Fruit fly (Drosophila melanogaster) whole organism, embryonic: Measurements from ENCODE around the gene CG12171.

ENCODE experiments used
- BtbVII ChIP-seq: fragments of 200-800 bp; sonication (Bioruptor generic); optimal IDR thresholded peaks from 3 replicates; lab custom pipeline; 2017; ENCODE audit warnings: missing biosample characterization, mild to moderate bottlenecking, missing genetic modification characterization
- CG10209 ChIP-seq: fragments of 200-800 bp; sonication (Bioruptor generic); optimal IDR thresholded peaks from 3 replicates; lab custom pipeline; 2017; ENCODE audit warnings: missing biosample characterization, mild to moderate bottlenecking, missing genetic modification characterization, missing genetic modification reagents
- CG10274 ChIP-seq: fragments of 200-800 bp; sonication (Bioruptor generic); optimal IDR thresholded peaks from 3 replicates; lab custom pipeline; 2017; ENCODE audit warnings: missing biosample characterization, mild to moderate bottlenecking, missing genetic modification characterization
- CG10959 ChIP-seq: fragments of 200-800 bp; sonication (Bioruptor generic); IDR thresholded peaks from 2 replicates; pipeline ENCODE4 v1.3.6; 2022; ENCODE audit warnings: missing biosample characterization, missing genetic modification characterization
- CG1233 ChIP-seq: fragments of 200-800 bp; sonication (Bioruptor generic); optimal IDR thresholded peaks from 4 replicates; lab custom pipeline; 2018; ENCODE audit warnings: missing biosample characterization, mild to moderate bottlenecking, missing genetic modification characterization
- CG12744 ChIP-seq: fragments of 200-800 bp; sonication (Bioruptor generic); optimal IDR thresholded peaks from 2 replicates; lab custom pipeline; 2016; ENCODE audit warnings: missing biosample characterization, missing genetic modification characterization
- CG12769 ChIP-seq: fragments of 200-800 bp; sonication (Bioruptor generic); optimal IDR thresholded peaks from 2 replicates; lab custom pipeline; 2019; ENCODE audit warnings: missing biosample characterization, mild to moderate bottlenecking, missing genetic modification characterization, moderate library complexity
- CG13287 ChIP-seq: fragments of 200-800 bp; sonication (Bioruptor generic); IDR thresholded peaks from 2 replicates; pipeline ENCODE4 v1.3.6; 2022; ENCODE audit warnings: missing biosample characterization, missing genetic modification characterization; ENCODE audit not compliant: partially characterized antibody
- CG13775 ChIP-seq: fragments of 200-800 bp; sonication (Bioruptor generic); optimal IDR thresholded peaks from 3 replicates; lab custom pipeline; 2017; ENCODE audit warnings: missing biosample characterization, mild to moderate bottlenecking, missing genetic modification characterization
- CG14050 ChIP-seq: fragments of 200-800 bp; sonication (Bioruptor generic); IDR thresholded peaks from 3 replicates; pipeline ENCODE4 v1.3.6; 2022; ENCODE audit warnings: missing biosample characterization, missing genetic modification characterization
- CG15479 ChIP-seq: fragments of 200-800 bp; sonication (Bioruptor generic); optimal IDR thresholded peaks from 3 replicates; lab custom pipeline; 2019; ENCODE audit warnings: missing biosample characterization, mild to moderate bottlenecking, missing genetic modification characterization, moderate library complexity
- CG18599 ChIP-seq: fragments of 200-800 bp; sonication (Bioruptor generic); optimal IDR thresholded peaks from 3 replicates; lab custom pipeline; 2017; ENCODE audit warnings: missing biosample characterization, missing genetic modification characterization, mild to moderate bottlenecking, moderate library complexity, missing genetic modification reagents
- CG4360 ChIP-seq: fragments of 200-800 bp; sonication (Bioruptor generic); IDR thresholded peaks from 2 replicates; pipeline ENCODE4 v1.3.6; 2022; ENCODE audit warnings: missing biosample characterization, missing genetic modification characterization
- CG5180 ChIP-seq: fragments of 200-800 bp; sonication (Bioruptor generic); optimal IDR thresholded peaks from 3 replicates; lab custom pipeline; 2017; ENCODE audit warnings: missing biosample characterization, missing genetic modification characterization, mild to moderate bottlenecking, moderate library complexity, missing genetic modification reagents
- CG8478 ChIP-seq: fragments of >200 bp; optimal IDR thresholded peaks from 2 replicates; lab custom pipeline; 2018
- CG9797 ChIP-seq: fragments of 200-800 bp; sonication (Bioruptor generic); optimal IDR thresholded peaks from 3 replicates; lab custom pipeline; 2018; ENCODE audit warnings: missing biosample characterization, mild to moderate bottlenecking, missing genetic modification characterization
- D ChIP-seq, 2 experiments: fragments of 200-800 bp in 1 of 2; fragments of >200 bp in 1 of 2; sonication (Bioruptor generic) in 1 of 2; optimal IDR thresholded peaks; 2 replicates in 1 of 2; 3 replicates in 1 of 2; lab custom pipeline; 2017; ENCODE audit warnings: mild to moderate bottlenecking in 1 of 2, missing biosample characterization in 1 of 2, missing genetic modification characterization in 1 of 2, missing genetic modification reagents in 1 of 2
- Drgx ChIP-seq: fragments of 200-800 bp; sonication (Bioruptor generic); IDR thresholded peaks from 2 replicates; pipeline ENCODE4 v1.3.6; 2022; ENCODE audit warnings: missing biosample characterization, missing genetic modification characterization
- E2f1 ChIP-seq: fragments of 200-800 bp; sonication (Bioruptor generic); IDR thresholded peaks from 2 replicates; pipeline ENCODE4 v1.3.6; 2022; ENCODE audit warnings: missing biosample characterization, missing genetic modification characterization
- Ets65A ChIP-seq: fragments of 200-800 bp; sonication (Bioruptor generic); peaks from one replicate; lab custom pipeline; 2016; ENCODE audit warnings: missing biosample characterization, missing genetic modification characterization
- Fer3 ChIP-seq: fragments of 200-800 bp; sonication (Bioruptor generic); optimal IDR thresholded peaks from 2 replicates; lab custom pipeline; 2018; ENCODE audit warnings: missing biosample characterization, mild to moderate bottlenecking, missing genetic modification characterization, moderate library complexity
- Hand ChIP-seq: fragments of 200-800 bp; sonication (Bioruptor generic); optimal IDR thresholded peaks from 2 replicates; lab custom pipeline; 2017; ENCODE audit warnings: mild to moderate bottlenecking, missing biosample characterization, missing genetic modification reagents, missing genetic modification characterization
- Kr ChIP-seq: fragments of 200-800 bp; sonication (Bioruptor generic); optimal IDR thresholded peaks from 2 replicates; lab custom pipeline; 2017; ENCODE audit warnings: missing biosample characterization, mild to moderate bottlenecking, missing genetic modification characterization
- MESR4 ChIP-seq: fragments of 200-800 bp; sonication (Bioruptor generic); optimal IDR thresholded peaks from 2 replicates; lab custom pipeline; 2018; ENCODE audit warnings: missing biosample characterization, mild to moderate bottlenecking, missing genetic modification characterization, moderate library complexity
- Med ChIP-seq: fragments of 200-800 bp; sonication (Bioruptor generic); peaks from one replicate; lab custom pipeline; 2016; ENCODE audit warnings: missing biosample characterization, missing genetic modification characterization, mild to moderate bottlenecking, inconsistent platforms, moderate library complexity
- Oaz ChIP-seq: fragments of 200-800 bp; sonication (Bioruptor generic); IDR thresholded peaks from 2 replicates; pipeline ENCODE4 v1.3.6; 2022; ENCODE audit warnings: missing biosample characterization, missing genetic modification characterization
- Pdp1 ChIP-seq, 2 experiments: fragments of 200-800 bp; sonication (Bioruptor generic); optimal IDR thresholded peaks; 3 replicates each; lab custom pipeline; 2016; ENCODE audit warnings: missing biosample characterization in 2 of 2, missing genetic modification characterization in 2 of 2, mild to moderate bottlenecking in 1 of 2, moderate library complexity in 1 of 2
- Side ChIP-seq: fragments of 200-800 bp; sonication (Bioruptor generic); optimal IDR thresholded peaks from 2 replicates; lab custom pipeline; 2016; ENCODE audit warnings: missing biosample characterization, missing genetic modification characterization
- Sox102F ChIP-seq: fragments of 200-800 bp; sonication (Bioruptor generic); optimal IDR thresholded peaks from 2 replicates; lab custom pipeline; 2018; ENCODE audit warnings: missing biosample characterization, mild to moderate bottlenecking, missing genetic modification characterization, moderate library complexity
- ac ChIP-seq: fragments of 200-800 bp; sonication (Bioruptor generic); optimal IDR thresholded peaks from 3 replicates; lab custom pipeline; 2017; ENCODE audit warnings: missing biosample characterization, mild to moderate bottlenecking, missing genetic modification characterization
- amos ChIP-seq: fragments of 200-800 bp; sonication (Bioruptor generic); IDR thresholded peaks from 2 replicates; pipeline ENCODE4 v1.3.6; 2022; ENCODE audit warnings: missing biosample characterization, missing genetic modification characterization; ENCODE audit not compliant: partially characterized antibody
- cg ChIP-seq: fragments of 200-800 bp; sonication (Bioruptor generic); optimal IDR thresholded peaks from 3 replicates; lab custom pipeline; 2019; ENCODE audit warnings: missing biosample characterization, mild to moderate bottlenecking, missing genetic modification characterization, moderate library complexity
- chif ChIP-seq, 2 experiments: fragments of 200-800 bp; sonication (Bioruptor generic); optimal IDR thresholded peaks; 3 replicates each; lab custom pipeline; 2016; ENCODE audit warnings: missing biosample characterization in 2 of 2, missing genetic modification characterization in 2 of 2
- dm ChIP-seq: fragments of 200-800 bp; sonication (Bioruptor generic); optimal IDR thresholded peaks from 3 replicates; lab custom pipeline; 2016; ENCODE audit warnings: missing biosample characterization, missing genetic modification characterization
- dpn ChIP-seq, 2 experiments: fragments of 200-800 bp; sonication (Bioruptor generic); optimal IDR thresholded peaks; 3 replicates each; lab custom pipeline; 2016; ENCODE audit warnings: missing biosample characterization in 2 of 2, missing genetic modification characterization in 2 of 2
- emc ChIP-seq: fragments of 200-800 bp; sonication (Bioruptor generic); optimal IDR thresholded peaks from 2 replicates; lab custom pipeline; 2016; ENCODE audit warnings: missing biosample characterization, missing genetic modification characterization
- eve ChIP-seq, 2 experiments: fragments of >200 bp; optimal IDR thresholded peaks; 2 replicates each; lab custom pipeline; 2017; ENCODE audit warnings: missing biosample characterization in 2 of 2, missing genetic modification characterization in 2 of 2
- hbn ChIP-seq: fragments of 200-800 bp; sonication (Bioruptor generic); IDR thresholded peaks from 2 replicates; pipeline ENCODE4 v1.3.6; 2022; ENCODE audit warnings: missing biosample characterization, missing genetic modification characterization; ENCODE audit not compliant: partially characterized antibody
- ranshi ChIP-seq: fragments of 200-800 bp; sonication (Bioruptor generic); IDR thresholded peaks from 2 replicates; pipeline ENCODE4 v1.3.6; 2022; ENCODE audit warnings: missing biosample characterization, missing genetic modification characterization
- rib ChIP-seq: fragments of 200-800 bp; sonication (Bioruptor generic); IDR thresholded peaks from 2 replicates; pipeline ENCODE4 v1.3.6; 2022; ENCODE audit warnings: missing biosample characterization, missing genetic modification characterization
- scrt ChIP-seq: fragments of 200-800 bp; sonication (Bioruptor generic); optimal IDR thresholded peaks from 2 replicates; lab custom pipeline; 2018; ENCODE audit warnings: missing biosample characterization, mild to moderate bottlenecking, missing genetic modification characterization, moderate library complexity
- slbo ChIP-seq: fragments of 200-800 bp; sonication (Bioruptor generic); IDR thresholded peaks from 2 replicates; pipeline ENCODE4 v1.3.6; 2022; ENCODE audit warnings: missing biosample characterization, missing genetic modification characterization
- vvl ChIP-seq: fragments of 200-800 bp; sonication (Bioruptor generic); IDR thresholded peaks from 2 replicates; pipeline ENCODE4 v1.3.6; 2022; ENCODE audit warnings: missing biosample characterization, missing genetic modification characterization
- zen ChIP-seq: fragments of 200-800 bp; sonication (Bioruptor generic); optimal IDR thresholded peaks from 3 replicates; lab custom pipeline; 2018; ENCODE audit warnings: missing biosample characterization, mild to moderate bottlenecking, missing genetic modification characterization, moderate library complexity

Gene CG12171

DNA sequence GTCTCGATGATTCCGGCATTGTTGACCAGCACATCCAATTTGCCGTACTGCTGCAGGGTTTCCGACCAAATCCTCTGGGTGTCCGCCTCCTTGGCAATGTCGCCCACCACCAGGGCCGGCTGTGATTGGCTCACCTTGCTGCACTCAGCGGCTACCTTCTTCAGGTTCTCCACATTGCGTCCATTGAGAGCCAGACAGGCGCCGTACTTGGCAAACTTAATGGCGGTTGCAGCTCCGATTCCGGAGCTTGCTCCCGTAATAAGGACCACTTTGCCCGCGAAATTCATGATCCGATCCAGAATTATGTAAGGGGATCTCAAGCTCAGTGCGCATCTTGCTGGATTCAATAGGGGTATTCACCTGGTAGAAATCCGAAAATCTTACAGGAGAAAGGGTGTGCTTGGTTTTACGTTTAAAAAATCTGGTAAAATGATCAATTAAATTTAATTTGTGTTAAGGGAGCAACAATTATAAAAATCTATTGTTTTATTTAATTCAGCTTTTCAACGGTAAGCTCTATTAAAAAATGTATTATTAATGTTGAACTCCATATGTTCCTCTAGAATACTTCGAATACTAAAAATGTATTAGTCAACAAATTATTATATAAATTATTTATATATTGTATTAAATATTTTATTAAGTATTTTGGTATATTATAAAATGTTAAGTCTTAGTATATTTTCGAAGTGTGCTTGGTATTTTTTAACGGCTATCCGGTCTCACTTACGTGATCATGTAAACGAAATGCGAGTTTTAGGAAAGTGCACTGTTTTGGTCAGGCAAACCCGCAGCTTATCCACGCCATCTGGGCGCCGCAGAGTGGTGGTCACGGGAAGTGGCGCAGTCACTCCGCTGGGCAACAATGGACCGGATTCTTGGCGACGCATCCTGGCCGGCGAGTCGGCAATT is 3.3 kb downstream of the CG12171 start, which contains the start of the genes CG31548 and CG12170 (continued):
- no peak for TF ChIP-seq Sox102F (GFP tag; lab: Kevin White, UChicago)
- TF ChIP-seq CG14050 (GFP tag; lab: Robert Waterston, UW), result no peak
- no peak for TF ChIP-seq ac (GFP tag; lab: Kevin White, UChicago)
- TF ChIP-seq CG13775, result peak; percentile 62
- no peak for TF ChIP-seq CG12744 (GFP tag; lab: Kevin White, UChicago)
- TF ChIP-seq CG10274, result no peak
- no peak for TF ChIP-seq CG1233 (GFP tag; lab: Kevin White, UChicago)
- no peak for TF ChIP-seq emc
- peak; percentile 14 to 49 for TF ChIP-seq dpn (GFP tag; optimal IDR thresholded peaks at IDR 0.05; lab: Kevin White, UChicago)
- no peak for TF ChIP-seq scrt
- TF ChIP-seq BtbVII, result no peak
- TF ChIP-seq CG10209, result no peak
- peak; percentile 45 for TF ChIP-seq Fer3 (tag; lab: Kevin White, UChicago)
- peak; percentile 24; the same call in 1 of the 2 replicates for TF ChIP-seq slbo (GFP tag; lab: Robert Waterston, UW)
- TF ChIP-seq chif (GFP tag; optimal IDR thresholded peaks at IDR 0.05; lab: Kevin White, UChicago), result peak in 1 of 2 experiments; percentile 41
- TF ChIP-seq Oaz, result no peak
- TF ChIP-seq CG10959 (GFP tag; lab: Robert Waterston, UW), result no peak
- TF ChIP-seq E2f1 (GFP tag; lab: Robert Waterston, UW), result peak; percentile 39; the same call in 1 of the 2 replicates
- TF ChIP-seq hbn (GFP tag; lab: Robert Waterston, UW), result no peak
- TF ChIP-seq Side (GFP tag; lab: Kevin White, UChicago), result peak; percentile 17
- peak; percentile 33; the same call in 1 of the 2 replicates for TF ChIP-seq ranshi (GFP tag; lab: Robert Waterston, UW)
- peak; percentile 54 for TF ChIP-seq CG9797 (GFP tag; lab: Kevin White, UChicago)
- TF ChIP-seq, all 482 proteins: peak for 147

DNA sequence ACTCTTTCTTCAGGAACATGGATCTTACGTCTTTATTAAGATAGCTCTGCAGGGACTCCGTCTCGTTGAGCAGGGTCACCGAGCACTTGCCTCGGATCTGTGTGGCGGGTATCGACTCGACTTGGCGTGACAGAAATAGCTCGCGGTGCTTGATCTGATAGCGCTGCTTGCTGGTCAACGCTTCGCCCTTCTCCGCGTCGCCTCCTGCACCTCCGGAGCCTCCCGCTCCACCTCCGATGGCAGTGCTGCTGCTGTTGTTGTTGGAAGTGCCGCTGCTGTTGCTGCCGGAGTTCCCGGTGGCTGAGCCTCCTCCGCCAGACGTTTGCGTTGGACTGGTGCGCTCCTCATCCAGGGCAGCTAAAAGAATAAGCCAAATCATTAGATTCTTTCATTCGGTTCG is 10.0 kb downstream of the CG12171 start:
- peak; percentile 60 for TF ChIP-seq Med (GFP tag; lab: Kevin White, UChicago)
- no peak for TF ChIP-seq CG13287 (GFP tag; lab: Robert Waterston, UW)

DNA sequence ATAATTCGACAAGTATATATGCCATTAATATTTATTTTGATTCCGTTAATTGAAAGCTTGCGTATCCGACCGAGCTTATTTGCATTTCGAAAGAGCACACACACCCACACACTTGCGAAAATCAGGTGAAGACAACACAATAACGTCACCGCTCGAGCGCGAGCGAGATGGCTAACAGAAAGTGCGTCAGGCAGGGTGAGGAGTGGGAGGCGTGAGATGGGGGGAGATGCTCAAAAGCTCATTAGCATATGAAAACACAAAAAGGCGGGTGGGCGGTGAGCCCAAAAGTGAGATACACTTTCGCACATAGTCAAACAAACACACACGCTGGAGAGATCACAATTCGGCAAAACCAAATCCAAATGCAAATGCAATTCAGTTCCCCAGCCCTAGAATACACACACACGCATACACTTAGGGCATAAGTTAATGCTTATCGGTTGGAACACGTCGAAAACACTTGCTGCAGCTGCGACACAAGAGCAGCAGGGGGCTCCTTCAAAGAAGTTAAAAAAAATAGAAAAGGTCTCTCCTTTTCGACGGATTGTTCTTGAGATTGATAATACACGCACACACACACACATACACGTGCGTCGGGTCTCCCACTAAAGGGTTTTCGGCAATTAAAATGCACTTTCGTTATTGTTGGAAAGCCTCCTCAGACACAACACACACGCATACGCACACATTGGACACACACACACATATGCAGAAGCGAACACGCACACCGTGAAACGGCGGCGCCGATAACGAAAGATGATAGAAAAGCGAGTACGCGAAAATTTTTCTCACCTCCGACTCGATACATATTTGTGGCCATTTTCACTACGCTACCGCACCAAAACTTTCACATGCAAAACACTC is 14.5 kb downstream of the CG12171 start:
- peak; percentile 82 for TF ChIP-seq CG5180 (GFP tag; lab: Kevin White, UChicago)
- TF ChIP-seq cg (GFP tag; lab: Kevin White, UChicago), result peak; percentile 98
- TF ChIP-seq Hand (GFP tag; lab: Kevin White, UChicago), result no peak
- peak; percentile 8 for TF ChIP-seq rib (GFP tag; lab: Robert Waterston, UW)
- TF ChIP-seq Kr, result peak; percentile 27
- TF ChIP-seq MESR4 (GFP tag; lab: Kevin White, UChicago), result peak; percentile 86
- TF ChIP-seq CG12769 (tag; lab: Kevin White, UChicago), result peak; percentile 53
- TF ChIP-seq Drgx (GFP tag; lab: Robert Waterston, UW), result peak; percentile 39; the same call in 1 of the 2 replicates
- TF ChIP-seq Ets65A (GFP tag; lab: Kevin White, UChicago), result peak; percentile 50
- no peak for TF ChIP-seq CG18599 (GFP tag; lab: Kevin White, UChicago)
- peak; percentile 71 for TF ChIP-seq CG15479 (GFP tag; lab: Kevin White, UChicago)
- TF ChIP-seq CG4360 (GFP tag; lab: Robert Waterston, UW), result no peak
- peak; percentile 0 for TF ChIP-seq zen (tag; lab: Kevin White, UChicago)
- TF ChIP-seq D (optimal IDR thresholded peaks at IDR 0.05; lab: Kevin White, UChicago), result peak; percentile 46
- TF ChIP-seq D (GFP tag; optimal IDR thresholded peaks at IDR 0.05; lab: Kevin White, UChicago), result no peak
- peak; percentile 52; the same call in 1 of the 2 replicates for TF ChIP-seq vvl (GFP tag; lab: Robert Waterston, UW)
- TF ChIP-seq dm (GFP tag; lab: Kevin White, UChicago), result peak; percentile 3
- TF ChIP-seq CG8478 (lab: Kevin White, UChicago), result peak; percentile 67
- no peak for TF ChIP-seq eve (GFP tag; optimal IDR thresholded peaks at IDR 0.05; lab: Kevin White, UChicago)
- TF ChIP-seq Pdp1 (GFP tag; optimal IDR thresholded peaks at IDR 0.05; lab: Kevin White, UChicago), result peak in 1 of 2 experiments; percentile 45
- no peak for TF ChIP-seq amos (GFP tag; lab: Robert Waterston, UW)
